Worm (Caenorhabditis elegans): ENCODE results near the gene C42C1.19.

DNA sequence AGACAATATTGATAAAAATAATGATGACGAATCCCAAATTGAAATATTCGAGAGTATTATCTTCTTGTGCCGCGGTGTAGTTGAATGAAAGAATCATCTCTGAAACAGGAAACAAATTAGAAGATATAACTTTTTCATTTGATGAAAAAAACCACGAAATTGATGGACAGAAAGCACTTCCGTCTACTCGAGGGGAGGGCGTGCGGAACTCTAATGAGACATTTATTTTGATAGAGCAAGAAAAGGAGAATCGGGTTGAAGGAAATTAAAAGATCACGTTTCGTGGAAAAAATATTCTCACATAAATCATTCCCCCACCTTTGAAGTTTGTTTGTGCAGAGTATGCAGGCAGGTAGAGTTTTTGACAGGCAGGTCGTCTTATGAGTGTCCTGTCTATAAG lies 21.2 kb upstream of the C42C1.19 start, which contains the start of gene sre-14:
- TF ChIP-seq klf-2 (GFP tag; conservative IDR thresholded peaks at IDR 0.05) (no peak), ztf-29 (GFP tag; IDR thresholded peaks at IDR 0.05) (no peak), T22C8.4 (GFP tag; IDR thresholded peaks at IDR 0.05) (no peak), med-1 (GFP tag; optimal IDR thresholded peaks at IDR 0.05; ENCODE audit: insufficient read depth) (no peak), tab-1 (GFP tag; IDR thresholded peaks at IDR 0.05) (no peak)

Measured in whole organism, midembryonic.